Fruit fly (Drosophila melanogaster) whole organism: ENCODE results near the gene CG31793.

Experiments
- CG8478 ChIP-seq: fragments of >200 bp; optimal IDR thresholded peaks from 2 replicates; lab custom pipeline; 2018; ENCODE audit warnings: inconsistent platforms
- Dll ChIP-seq: fragments of >200 bp; optimal IDR thresholded peaks from 2 replicates; lab custom pipeline; 2017
- EcR ChIP-seq, 2 experiments: fragments of >200 bp; optimal IDR thresholded peaks; 2 replicates each; lab custom pipeline; 2017; ENCODE audit warnings: missing biosample characterization in 2 of 2, missing genetic modification characterization in 2 of 2, missing genetic modification reagents in 2 of 2
- pan ChIP-seq: fragments of >200 bp; optimal IDR thresholded peaks from 2 replicates; lab custom pipeline; 2017
- psq ChIP-seq: fragments of >200 bp; optimal IDR thresholded peaks from 2 replicates; lab custom pipeline; 2017
- usp ChIP-seq: fragments of >200 bp; optimal IDR thresholded peaks from 2 replicates; lab custom pipeline; 2017; ENCODE audit warnings: missing biosample characterization, missing genetic modification characterization, mixed read lengths

The CG31793 gene

DNA sequence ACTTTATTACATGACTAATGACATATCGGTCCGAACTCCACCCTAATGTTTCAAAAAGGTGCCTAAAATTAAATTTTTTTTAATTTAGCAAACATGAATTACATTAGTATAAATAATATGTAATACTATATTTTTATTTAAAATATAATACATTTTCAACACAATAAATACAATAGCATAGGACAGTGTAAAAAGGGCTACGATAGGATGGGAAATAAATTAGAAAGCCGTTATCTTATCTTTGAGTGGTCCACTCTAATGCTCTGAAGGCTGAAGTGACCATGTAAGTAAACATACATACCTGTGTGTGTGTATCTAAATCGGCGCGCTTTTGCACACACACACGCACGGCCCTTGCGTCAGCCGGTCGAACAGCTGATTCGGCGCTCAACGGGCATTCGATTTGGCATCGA is at the start of gene CG31793:
Gene CG31793, plus strand, starts transcription at position 409 of the 413 bp plus-strand sequence.
- TF ChIP-seq psq (lab: Kevin White, UChicago): no peak

DNA sequence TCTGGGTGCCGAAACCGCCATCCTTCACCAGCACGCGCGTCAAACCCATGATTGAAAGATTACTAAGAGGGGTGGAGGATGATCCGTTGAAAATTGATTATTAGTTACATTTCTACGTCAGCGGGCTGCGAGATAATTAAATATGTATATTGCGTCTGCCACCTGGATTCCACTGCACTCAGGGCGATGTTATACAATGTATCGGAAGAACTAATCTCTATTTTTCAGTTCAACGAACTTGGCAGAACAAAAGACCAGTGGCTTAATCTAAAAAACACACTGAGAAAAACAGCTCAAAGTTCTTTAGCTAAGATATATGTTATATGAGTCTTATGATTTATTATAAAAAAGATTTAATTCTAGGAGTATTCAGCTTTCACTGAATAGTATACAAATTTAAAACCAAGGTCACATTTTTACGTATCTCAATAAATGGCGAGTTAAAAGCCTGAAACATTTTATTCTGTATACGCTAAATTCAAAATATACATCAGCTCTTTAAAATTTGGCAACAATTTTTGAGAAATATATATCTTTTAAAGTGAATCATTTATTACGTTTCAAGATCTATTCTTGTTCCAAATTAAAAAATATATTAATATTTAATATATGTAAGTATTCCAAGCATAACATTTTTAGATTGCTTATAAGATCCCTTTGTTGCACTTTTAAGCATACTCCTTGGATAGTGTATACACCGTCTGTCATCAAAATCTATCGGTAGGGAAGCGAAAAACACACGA is 49.5 kb upstream of the CG31793 start:
- TF ChIP-seq pan (lab: Kevin White, UChicago) (no peak), usp (no peak), CG8478 (no peak), psq (lab: Kevin White, UChicago) (no peak), EcR (GFP tag; optimal IDR thresholded peaks at IDR 0.05; lab: Kevin White, UChicago) (no peak), Dll (lab: Kevin White, UChicago) (no peak)

dm6 chr2L:18954255-18954715 is 48.9 kb upstream of the CG31793 start, which contains the start of gene CG10621:
Gene CG10621, minus strand, starts transcription at chr2L:18954431.
- TF ChIP-seq usp: no peak
- TF ChIP-seq Dll (lab: Kevin White, UChicago): no peak
- no peak for TF ChIP-seq CG8478
- no peak for TF ChIP-seq EcR (GFP tag; optimal IDR thresholded peaks at IDR 0.05; lab: Kevin White, UChicago)

dm6 chr2L:18955666-18956065 is 47.5 kb upstream of the CG31793 start:
- TF ChIP-seq pan (lab: Kevin White, UChicago) (peak; percentile 7), EcR (GFP tag; optimal IDR thresholded peaks at IDR 0.05; lab: Kevin White, UChicago) (no peak)

dm6 chr2L:18957142-18957674 is 46.0 kb upstream of the CG31793 start, which contains the start of gene Bhmt:
Gene Bhmt, minus strand, starts transcription at chr2L:18957311.
- TF ChIP-seq Dll (lab: Kevin White, UChicago) (no peak), usp (no peak), psq (lab: Kevin White, UChicago) (no peak), CG8478 (no peak)

dm6 chr2L:18965367-18966213 is 37.6 kb upstream of the CG31793 start:
- TF ChIP-seq CG8478: no peak
- peak; percentile 59 for TF ChIP-seq pan (lab: Kevin White, UChicago)

- no peak for TF ChIP-seq psq (lab: Kevin White, UChicago)
- no peak for TF ChIP-seq EcR (GFP tag; optimal IDR thresholded peaks at IDR 0.05; lab: Kevin White, UChicago)
- no peak for TF ChIP-seq Dll (lab: Kevin White, UChicago)
- TF ChIP-seq pan (lab: Kevin White, UChicago): no peak
- no peak for TF ChIP-seq CG8478
- TF ChIP-seq usp: no peak
Observed at dm6 chr2L:18966214-18966556, 37.0 kb upstream of the CG31793 start.

DNA sequence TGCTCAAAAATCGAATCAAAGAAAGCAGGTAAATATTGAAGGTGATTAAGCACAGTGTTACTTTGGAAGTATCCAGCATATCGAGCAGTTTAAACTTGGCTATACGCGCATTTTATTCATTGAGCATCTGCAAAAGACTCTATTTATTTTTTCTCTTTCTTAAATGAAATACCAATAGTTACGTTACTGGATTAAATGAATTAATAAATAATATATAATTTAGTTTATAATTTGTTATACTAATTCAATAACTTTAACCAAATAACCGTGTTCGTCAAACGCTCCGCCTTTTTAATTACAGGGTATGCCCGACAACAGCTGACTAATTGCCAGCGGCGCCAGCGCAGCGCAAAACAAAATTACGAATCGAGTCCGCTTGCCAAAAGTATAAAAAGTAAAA is 36.3 kb upstream of the CG31793 start:
- TF ChIP-seq psq (lab: Kevin White, UChicago) (no peak), pan (lab: Kevin White, UChicago) (peak; percentile 63)

DNA sequence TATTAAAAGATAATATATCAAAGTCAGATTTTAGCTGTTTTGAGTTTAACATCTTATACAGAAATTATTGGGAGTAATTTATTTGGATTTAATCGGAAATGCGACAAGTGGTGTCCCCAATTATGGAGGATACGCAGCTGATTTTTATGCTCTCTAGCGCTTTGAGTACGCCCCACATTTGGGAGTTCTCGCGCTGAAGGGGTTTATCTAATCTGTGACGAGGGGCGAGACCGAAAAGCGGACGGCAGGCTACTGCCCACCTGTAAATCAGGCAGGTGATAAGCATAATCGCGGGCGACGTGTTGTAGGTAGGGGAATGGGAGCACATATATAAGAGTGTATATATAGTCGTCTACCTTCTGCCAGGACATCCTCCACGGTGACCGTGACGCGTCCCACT is 35.3 kb upstream of the CG31793 start:
- TF ChIP-seq CG8478: no peak
- no peak for TF ChIP-seq Dll (lab: Kevin White, UChicago)
- no peak for TF ChIP-seq pan (lab: Kevin White, UChicago)
- TF ChIP-seq psq (lab: Kevin White, UChicago): no peak
- no peak for TF ChIP-seq usp
- no peak for TF ChIP-seq EcR (GFP tag; optimal IDR thresholded peaks at IDR 0.05; lab: Kevin White, UChicago)

- TF ChIP-seq pan (lab: Kevin White, UChicago) (no peak), CG8478 (peak; percentile 14)
Observed at dm6 chr2L:18968370-18969105, 34.6 kb upstream of the CG31793 start, which contains the start of the genes Nak and Tango6. Gene Nak, minus strand, starts transcription at chr2L:18968744. Gene Tango6, plus strand, starts transcription at chr2L:18969028.

DNA sequence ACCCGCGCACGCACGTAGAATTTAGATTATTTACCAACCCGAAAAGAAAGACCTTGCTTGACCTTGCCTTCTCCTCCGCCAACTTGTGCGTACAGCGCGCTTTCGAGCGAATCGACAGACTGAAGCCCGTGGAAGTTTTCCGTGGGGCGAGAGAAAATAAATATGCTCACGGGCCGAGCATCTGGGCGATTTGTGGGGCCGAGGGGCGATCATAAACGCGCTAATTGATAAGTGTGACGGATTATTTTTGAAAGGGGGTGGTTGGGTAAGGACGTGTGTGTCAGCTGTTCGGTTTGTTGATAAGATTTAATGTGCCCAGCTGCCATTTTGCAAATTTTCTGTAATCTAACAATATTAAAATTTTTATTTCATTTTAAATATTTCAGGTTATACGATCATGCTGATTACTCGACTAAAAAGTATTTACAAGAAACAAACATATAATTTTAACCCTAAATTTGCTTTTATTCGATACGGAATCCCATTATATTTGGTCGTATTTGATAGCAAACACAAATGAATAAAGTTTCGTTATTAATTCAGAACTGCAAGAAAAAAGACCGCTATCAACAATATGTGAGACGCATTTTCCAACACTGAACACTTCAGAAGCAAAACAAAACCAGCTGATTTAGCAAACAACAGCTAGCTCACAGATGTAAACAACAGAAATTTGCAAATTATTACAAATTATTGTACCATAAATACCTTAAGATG is 28.9 kb upstream of the CG31793 start, which contains the start of the genes L2HGDH and CG10431:
Gene L2HGDH, minus strand, starts transcription at position 386 of the 717 bp plus-strand sequence.
Gene CG10431, plus strand, starts transcription at position 648 of the 717 bp plus-strand sequence.
- no peak for TF ChIP-seq CG8478
- no peak for TF ChIP-seq usp
- TF ChIP-seq Dll (lab: Kevin White, UChicago): no peak
- TF ChIP-seq EcR (GFP tag; optimal IDR thresholded peaks at IDR 0.05; lab: Kevin White, UChicago): no peak
- TF ChIP-seq pan (lab: Kevin White, UChicago): no peak
- no peak for TF ChIP-seq psq (lab: Kevin White, UChicago)
